Worm (Caenorhabditis elegans) whole organism, young adult: ENCODE results near the gene msp-63.

Source experiments
- D2030.7 ChIP-seq: fragments of 200-800 bp; sonication (Bioruptor generic); IDR thresholded peaks from 2 replicates; pipeline ENCODE4 v1.3.6; 2022; ENCODE audit warnings: missing genetic modification reagents, missing genetic modification characterization, missing compliant biosample characterization
- aptf-3 ChIP-seq: fragments of 200-800 bp; sonication (Bioruptor generic); IDR thresholded peaks from 2 replicates; pipeline ENCODE4 v1.3.6; 2022; ENCODE audit warnings: missing genetic modification characterization, missing compliant biosample characterization
- gei-17 ChIP-seq: fragments of 200-800 bp; sonication (Bioruptor generic); optimal IDR thresholded peaks from 2 replicates; lab custom pipeline; 2018; ENCODE audit warnings: mild to moderate bottlenecking, missing genetic modification characterization, missing compliant biosample characterization
- pbrm-1 ChIP-seq: fragments of 200-800 bp; sonication (Bioruptor generic); IDR thresholded peaks from 2 replicates; pipeline ENCODE4 v1.3.6; 2022; ENCODE audit warnings: missing genetic modification reagents, missing genetic modification characterization, missing compliant biosample characterization

DNA sequence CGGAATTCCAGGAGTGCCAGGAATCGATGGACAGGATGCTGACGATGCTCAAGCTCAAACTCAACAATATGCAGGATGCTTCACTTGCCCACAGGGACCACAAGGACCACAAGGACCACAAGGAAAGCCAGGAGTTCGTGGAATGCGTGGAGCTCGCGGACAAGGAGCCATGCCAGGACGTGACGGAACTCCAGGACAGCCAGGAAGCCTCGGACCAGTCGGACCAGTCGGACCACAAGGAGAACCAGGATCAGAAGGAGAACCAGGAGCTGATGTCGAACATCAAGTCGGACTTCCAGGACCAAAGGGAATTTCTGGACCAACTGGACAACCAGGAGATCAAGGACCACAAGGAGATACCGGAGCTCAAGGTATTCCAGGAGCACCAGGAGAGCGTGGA lies 34.1 kb upstream of the msp-63 start:
- TF ChIP-seq D2030.7 (GFP tag; lab: Robert Waterston, UW) (no peak), gei-17 (GFP tag; lab: Kevin White, UChicago) (no peak), aptf-3 (no peak), pbrm-1 (GFP tag; lab: Robert Waterston, UW) (no peak)
